Fruit fly (Drosophila melanogaster): ENCODE results near the gene CG13720.

DNA sequence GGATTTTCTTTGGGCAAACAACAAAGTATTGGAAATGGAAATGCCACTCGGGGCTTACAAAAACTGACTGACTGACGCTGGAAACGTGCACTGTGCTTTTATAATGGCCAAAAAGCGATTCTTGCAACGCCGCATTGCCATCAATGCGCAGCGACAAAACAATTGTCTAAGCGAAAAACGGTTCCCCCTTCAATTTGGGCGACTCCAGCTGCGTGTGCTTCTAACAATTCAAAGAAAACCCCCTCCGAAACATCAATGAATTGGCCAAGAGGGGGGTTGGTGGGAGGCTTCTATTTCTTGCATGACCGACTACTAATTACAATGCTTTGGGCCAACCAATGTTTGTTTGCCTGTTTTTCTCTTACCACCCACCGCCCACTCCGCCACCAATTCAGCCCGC is 2.6 kb downstream of the CG13720 start, which contains the start of gene CG13721:
- no peak for TF ChIP-seq Dll (optimal IDR thresholded peaks at IDR 0.05)
- TF ChIP-seq EcR (GFP tag; optimal IDR thresholded peaks at IDR 0.05), result no peak
- no peak for TF ChIP-seq pan (optimal IDR thresholded peaks at IDR 0.05)

Data from whole organism.